Worm (Caenorhabditis elegans) whole organism, L1 larva: ENCODE data around the gene C49C8.2.

Experiments used
- aha-1 ChIP-seq: fragments of 150-350 bp; optimal IDR thresholded peaks from 2 replicates; lab custom pipeline; 2014; ENCODE audit warnings: missing biosample characterization, missing genetic modification characterization
- ama-1 ChIP-seq: fragments of 150-350 bp; optimal IDR thresholded peaks from 2 replicates; lab custom pipeline; 2014
- blmp-1 ChIP-seq: fragments of 150-350 bp; optimal IDR thresholded peaks from 2 replicates; lab custom pipeline; 2014; ENCODE audit warnings: missing biosample characterization, missing genetic modification characterization
- ceh-63 ChIP-seq: fragments of 200-800 bp; sonication (Bioruptor generic); optimal IDR thresholded peaks from 2 replicates; lab custom pipeline; 2018; ENCODE audit warnings: mild to moderate bottlenecking, missing genetic modification characterization, missing compliant biosample characterization
- ceh-8 ChIP-seq: fragments of 200-800 bp; sonication (Bioruptor generic); optimal IDR thresholded peaks from 2 replicates; lab custom pipeline; 2018; ENCODE audit warnings: mild to moderate bottlenecking, missing genetic modification characterization, moderate library complexity, missing compliant biosample characterization
- ceh-88 ChIP-seq: fragments of 200-800 bp; sonication (Bioruptor generic); IDR thresholded peaks from 2 replicates; pipeline ENCODE4 v1.3.6; 2022; ENCODE audit warnings: missing genetic modification characterization, missing compliant biosample characterization
- ceh-90 ChIP-seq: sonication (generic microtip); optimal IDR thresholded peaks from 2 replicates; lab custom pipeline; 2016; ENCODE audit warnings: missing genetic modification characterization, missing compliant biosample characterization
- ces-1 ChIP-seq: fragments of 150-350 bp; optimal IDR thresholded peaks from 2 replicates; lab custom pipeline; 2014; ENCODE audit warnings: missing biosample characterization, missing genetic modification reagents, missing genetic modification characterization
- dpl-1 ChIP-seq, 3 experiments: fragments of 150-350 bp in 2 of 3; sonication (generic microtip) in 1 of 3; optimal IDR thresholded peaks; 2 replicates each; lab custom pipeline; 2014 to 2017; ENCODE audit warnings: missing biosample characterization in 3 of 3, missing genetic modification characterization in 3 of 3, missing genetic modification reagents in 3 of 3
- dsc-1 ChIP-seq: sonication (generic microtip); optimal IDR thresholded peaks from 2 replicates; lab custom pipeline; 2016; ENCODE audit warnings: mild to moderate bottlenecking, missing genetic modification characterization, missing compliant biosample characterization
- efl-1 ChIP-seq, 4 experiments: fragments of 150-350 bp; optimal IDR thresholded peaks in 3 of 4; peaks in 1 of 4; 1 replicate in 1 of 4; 2 replicates in 3 of 4; lab custom pipeline; 2014; ENCODE audit warnings: missing biosample characterization in 2 of 4, missing genetic modification characterization in 2 of 4, missing genetic modification reagents in 2 of 4
- fkh-8 ChIP-seq: sonication (generic microtip); optimal IDR thresholded peaks from 2 replicates; lab custom pipeline; 2016; ENCODE audit warnings: mild to moderate bottlenecking, missing genetic modification characterization, missing compliant biosample characterization
- grh-1 ChIP-seq: fragments of 200-800 bp; sonication (Bioruptor generic); IDR thresholded peaks from 2 replicates; pipeline ENCODE4 v1.3.6; 2022; ENCODE audit warnings: missing genetic modification reagents, missing genetic modification characterization, missing compliant biosample characterization
- irx-1 ChIP-seq: sonication (generic microtip); optimal IDR thresholded peaks from 2 replicates; lab custom pipeline; 2016; ENCODE audit warnings: missing genetic modification characterization, missing compliant biosample characterization
- isw-1 ChIP-seq: fragments of 200-800 bp; sonication (Bioruptor generic); IDR thresholded peaks from 2 replicates; pipeline ENCODE4 v1.3.6; 2022; ENCODE audit warnings: missing genetic modification characterization, missing compliant biosample characterization
- jun-1 ChIP-seq: fragments of 150-350 bp; optimal IDR thresholded peaks from 2 replicates; lab custom pipeline; 2014; ENCODE audit warnings: missing biosample characterization, missing genetic modification reagents, missing genetic modification characterization
- lin-14 ChIP-seq: fragments of 200-800 bp; sonication (Bioruptor generic); optimal IDR thresholded peaks from 2 replicates; lab custom pipeline; 2018; ENCODE audit warnings: mild to moderate bottlenecking, missing genetic modification characterization, moderate library complexity, missing compliant biosample characterization
- lin-35 ChIP-seq, 2 experiments: fragments of 150-350 bp; optimal IDR thresholded peaks; 2 replicates each; lab custom pipeline; 2014; ENCODE audit warnings: missing biosample characterization in 2 of 2, missing genetic modification characterization in 2 of 2, missing genetic modification reagents in 2 of 2
- lin-39 ChIP-seq: fragments of 150-350 bp; optimal IDR thresholded peaks from 2 replicates; lab custom pipeline; 2014; ENCODE audit warnings: missing biosample characterization, missing genetic modification reagents, missing genetic modification characterization
- lsy-2 ChIP-seq, 2 experiments: fragments of 150-350 bp; optimal IDR thresholded peaks; 2 replicates each; lab custom pipeline; 2014; ENCODE audit warnings: missing biosample characterization in 2 of 2, missing genetic modification characterization in 2 of 2
- mdl-1 ChIP-seq, 2 experiments: fragments of 150-350 bp; optimal IDR thresholded peaks; 2 replicates each; lab custom pipeline; 2014 to 2017; ENCODE audit warnings: missing biosample characterization in 2 of 2, missing genetic modification characterization in 2 of 2, inconsistent platforms in 1 of 2
- mef-2 ChIP-seq: fragments of 150-350 bp; optimal IDR thresholded peaks from 2 replicates; lab custom pipeline; 2014; ENCODE audit warnings: missing biosample characterization, missing genetic modification characterization
- mep-1 ChIP-seq: fragments of 150-350 bp; optimal IDR thresholded peaks from 2 replicates; lab custom pipeline; 2014; ENCODE audit warnings: missing biosample characterization, missing genetic modification characterization
- nhr-11 ChIP-seq: fragments of 150-350 bp; optimal IDR thresholded peaks from 2 replicates; lab custom pipeline; 2014; ENCODE audit warnings: missing biosample characterization, missing genetic modification characterization
- nhr-12 ChIP-seq: sonication (generic microtip); optimal IDR thresholded peaks from 2 replicates; lab custom pipeline; 2017; ENCODE audit warnings: missing biosample characterization, missing genetic modification characterization
- nhr-19 ChIP-seq: fragments of 200-800 bp; sonication (Bioruptor generic); conservative IDR thresholded peaks from 2 replicates; pipeline ENCODE4 v1.3.6; 2022; ENCODE audit warnings: missing genetic modification characterization, missing compliant biosample characterization
- nhr-20 ChIP-seq: sonication (generic microtip); optimal IDR thresholded peaks from 2 replicates; lab custom pipeline; 2016; ENCODE audit warnings: mild to moderate bottlenecking, missing genetic modification characterization, missing compliant biosample characterization
- nhr-28 ChIP-seq: fragments of 150-350 bp; optimal IDR thresholded peaks from 2 replicates; lab custom pipeline; 2014; ENCODE audit warnings: missing biosample characterization, missing genetic modification characterization
- nhr-47 ChIP-seq: sonication (generic microtip); optimal IDR thresholded peaks from 2 replicates; lab custom pipeline; 2016; ENCODE audit warnings: mild to moderate bottlenecking, missing genetic modification characterization, moderate library complexity, missing compliant biosample characterization
- nhr-71 ChIP-seq: sonication (generic microtip); optimal IDR thresholded peaks from 2 replicates; lab custom pipeline; 2016; ENCODE audit warnings: mild to moderate bottlenecking, missing genetic modification characterization, moderate library complexity, missing compliant biosample characterization
- nhr-76 ChIP-seq: sonication (generic microtip); optimal IDR thresholded peaks from 2 replicates; lab custom pipeline; 2017; ENCODE audit warnings: missing biosample characterization, missing genetic modification characterization
- nhr-85 ChIP-seq: sonication (generic microtip); peaks from one replicate; lab custom pipeline; 2016; ENCODE audit warnings: missing genetic modification characterization, inconsistent platforms, missing compliant biosample characterization
- nhr-90 ChIP-seq: sonication (generic microtip); optimal IDR thresholded peaks from 2 replicates; lab custom pipeline; 2016; ENCODE audit warnings: mild to moderate bottlenecking, missing genetic modification characterization, missing compliant biosample characterization; ENCODE audit not compliant: poor library complexity
- rnt-1 ChIP-seq: sonication (generic microtip); optimal IDR thresholded peaks from 2 replicates; lab custom pipeline; 2016; ENCODE audit warnings: mild to moderate bottlenecking, missing genetic modification characterization, moderate library complexity, missing compliant biosample characterization
- skn-1 ChIP-seq: fragments of 150-350 bp; optimal IDR thresholded peaks from 2 replicates; lab custom pipeline; 2014; ENCODE audit warnings: missing biosample characterization, missing genetic modification characterization
- snpc-4 ChIP-seq: fragments of 150-350 bp; optimal IDR thresholded peaks from 2 replicates; lab custom pipeline; 2014; ENCODE audit warnings: missing biosample characterization, missing genetic modification characterization
- snu-23 ChIP-seq: sonication (generic microtip); optimal IDR thresholded peaks from 2 replicates; lab custom pipeline; 2016; ENCODE audit warnings: missing genetic modification characterization, missing compliant biosample characterization
- sptf-1 ChIP-seq: fragments of 150-350 bp; optimal IDR thresholded peaks from 2 replicates; lab custom pipeline; 2014; ENCODE audit warnings: missing biosample characterization, missing genetic modification characterization
- swsn-7 ChIP-seq: sonication (generic microtip); optimal IDR thresholded peaks from 2 replicates; lab custom pipeline; 2016; ENCODE audit warnings: missing genetic modification characterization, missing compliant biosample characterization
- tbx-2 ChIP-seq: sonication (generic microtip); optimal IDR thresholded peaks from 2 replicates; lab custom pipeline; 2016; ENCODE audit warnings: missing genetic modification characterization, missing compliant biosample characterization
- unc-130 ChIP-seq: fragments of 150-350 bp; optimal IDR thresholded peaks from 2 replicates; lab custom pipeline; 2017; ENCODE audit warnings: missing biosample characterization, missing genetic modification characterization, inconsistent platforms
- unc-30 ChIP-seq: sonication (generic microtip); optimal IDR thresholded peaks from 2 replicates; lab custom pipeline; 2017; ENCODE audit warnings: missing biosample characterization, missing genetic modification characterization
- unc-98 ChIP-seq: fragments of 200-800 bp; sonication (Bioruptor generic); IDR thresholded peaks from 2 replicates; pipeline ENCODE4 v1.3.6; 2022; ENCODE audit warnings: missing genetic modification characterization, missing compliant biosample characterization
- vab-15 ChIP-seq: sonication (generic microtip); optimal IDR thresholded peaks from 2 replicates; lab custom pipeline; 2017; ENCODE audit warnings: missing genotype, mild to moderate bottlenecking, missing genetic modification characterization, missing compliant biosample characterization
- ztf-11 ChIP-seq, 2 experiments: sonication (generic microtip); optimal IDR thresholded peaks; 2 replicates each; lab custom pipeline; 2016 to 2017; ENCODE audit warnings: missing genetic modification characterization in 2 of 2, missing biosample characterization in 1 of 2, missing compliant biosample characterization in 1 of 2
- ztf-4 ChIP-seq: fragments of 150-350 bp; optimal IDR thresholded peaks from 2 replicates; lab custom pipeline; 2014; ENCODE audit warnings: missing biosample characterization, missing genetic modification characterization

C49C8.2 gene

DNA sequence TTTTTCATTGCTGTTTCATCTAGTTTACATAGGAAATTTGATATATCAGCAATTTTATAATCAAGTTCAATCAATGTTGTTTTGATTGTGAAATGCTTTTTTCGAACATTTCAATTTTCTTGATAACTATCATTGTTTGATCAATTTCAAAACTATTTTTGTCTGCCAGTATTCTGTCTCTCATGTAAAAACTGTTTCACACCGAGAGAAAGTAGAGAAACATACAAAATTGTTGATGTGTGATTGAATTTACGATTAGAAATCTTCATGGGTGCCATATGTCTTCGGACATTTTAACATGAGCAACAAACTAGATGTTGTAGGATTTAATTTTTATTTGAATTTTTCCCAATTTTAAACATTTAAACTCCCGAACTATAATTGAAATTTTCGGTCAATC lies at the start of gene C49C8.2:
Gene C49C8.2 (plus strand): TSS at position 393 of the 400 bp plus-strand sequence.
- TF ChIP-seq blmp-1 (peak; percentile 19), snpc-4 (no peak), mep-1 (tag; lab: Kevin White, UChicago) (peak; percentile 19), dsc-1 (tag; lab: Kevin White, UChicago) (peak; percentile 45), lsy-2 (tag; optimal IDR thresholded peaks at IDR 0.05; lab: Kevin White, UChicago) (peak in 1 of 2 experiments; percentile 30), ceh-63 (GFP tag; lab: Kevin White, UChicago) (no peak), ceh-8 (GFP tag; lab: Kevin White, UChicago) (no peak), lin-35 (GFP tag; optimal IDR thresholded peaks at IDR 0.05; lab: Kevin White, UChicago) (peak in 1 of 2 experiments; percentile 48), ceh-90 (tag; lab: Kevin White, UChicago) (no peak), dpl-1 (GFP tag; optimal IDR thresholded peaks at IDR 0.05; lab: Kevin White, UChicago) (no peak), nhr-85 (tag; lab: Kevin White, UChicago) (peak; percentile 20), jun-1 (tag; lab: Kevin White, UChicago) (no peak), efl-1 (optimal IDR thresholded peaks at IDR 0.05; lab: Kevin White, UChicago) (peak in 1 of 2 experiments; percentile 29), efl-1 (GFP tag; optimal IDR thresholded peaks at IDR 0.05 in 1 of 2; lab: Kevin White, UChicago) (no peak), vab-15 (tag; lab: Kevin White, UChicago) (no peak), isw-1 (GFP tag; lab: Robert Waterston, UW) (no peak), unc-30 (tag; lab: Kevin White, UChicago) (no peak)
- TF ChIP-seq, all 84 proteins: peak for 7

ce11 chrIV:8602877-8603276 lies 48.0 kb upstream of the C49C8.2 start, which contains the start of gene Y59H11AR.10:
Gene Y59H11AR.10 (plus strand): TSS chrIV:8603177.
- no peak for TF ChIP-seq efl-1 (optimal IDR thresholded peaks at IDR 0.05; lab: Kevin White, UChicago)
- peak in 1 of 2 experiments; percentile 57 for TF ChIP-seq efl-1 (GFP tag; optimal IDR thresholded peaks at IDR 0.05 in 1 of 2; lab: Kevin White, UChicago)
- TF ChIP-seq nhr-11 (tag; lab: Kevin White, UChicago), result no peak

DNA sequence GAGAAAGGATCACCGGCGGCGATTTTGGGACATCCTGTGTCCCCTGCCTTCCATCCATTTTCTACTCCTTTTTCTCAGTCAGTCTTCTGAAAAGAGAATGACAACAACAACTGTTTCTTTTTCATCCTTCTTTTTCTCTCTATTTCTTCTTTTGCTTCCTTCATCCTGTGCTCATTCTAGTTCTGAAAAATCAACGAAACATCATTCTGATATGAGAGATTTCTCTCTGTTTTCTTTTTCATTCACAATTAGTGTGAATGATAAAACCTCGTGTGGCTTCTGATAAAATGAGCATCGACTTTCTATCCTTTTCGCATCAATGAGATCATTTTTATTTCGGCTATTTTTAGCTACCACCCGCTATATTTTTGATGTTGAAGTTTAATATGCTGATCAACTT lies 45.7 kb upstream of the C49C8.2 start:
- no peak for TF ChIP-seq jun-1 (tag; lab: Kevin White, UChicago)
- TF ChIP-seq nhr-19 (GFP tag; lab: Robert Waterston, UW), result peak; percentile 66
- peak; percentile 59 to 71 for TF ChIP-seq lsy-2 (tag; optimal IDR thresholded peaks at IDR 0.05; lab: Kevin White, UChicago)
- peak; percentile 79 for TF ChIP-seq lin-14
- TF ChIP-seq nhr-12, result no peak
- peak; percentile 89 for TF ChIP-seq nhr-71 (tag; lab: Kevin White, UChicago)
- TF ChIP-seq sptf-1 (tag; lab: Kevin White, UChicago), result no peak
- peak; percentile 4 for TF ChIP-seq swsn-7 (tag; lab: Kevin White, UChicago)
- peak; percentile 20 for TF ChIP-seq tbx-2
- peak in 1 of 2 experiments; percentile 20 for TF ChIP-seq efl-1 (optimal IDR thresholded peaks at IDR 0.05; lab: Kevin White, UChicago)
- TF ChIP-seq efl-1 (GFP tag; optimal IDR thresholded peaks at IDR 0.05 in 1 of 2; lab: Kevin White, UChicago), result no peak
- no peak for TF ChIP-seq irx-1 (tag; lab: Kevin White, UChicago)
- peak; percentile 57 for TF ChIP-seq snu-23 (GFP tag; lab: Kevin White, UChicago)
- no peak for TF ChIP-seq ama-1 (lab: Kevin White, UChicago)
- peak; percentile 45 for TF ChIP-seq nhr-11 (tag; lab: Kevin White, UChicago)
- TF ChIP-seq rnt-1 (tag; lab: Kevin White, UChicago), result peak; percentile 43
- no peak for TF ChIP-seq ces-1 (GFP tag; lab: Kevin White, UChicago)
- TF ChIP-seq nhr-20 (tag; lab: Kevin White, UChicago), result peak; percentile 50
- peak; percentile 80 for TF ChIP-seq mef-2
- no peak for TF ChIP-seq nhr-28 (tag; lab: Kevin White, UChicago)
- peak; percentile 44 for TF ChIP-seq lin-39 (tag; lab: Kevin White, UChicago)
- TF ChIP-seq unc-98 (GFP tag; lab: Robert Waterston, UW), result 0 out of 2 replicates have a peak, but pooled peaks have one; percentile 10
- peak; percentile 26 for TF ChIP-seq nhr-47 (tag; lab: Kevin White, UChicago)

- no peak for TF ChIP-seq ceh-88 (GFP tag; lab: Robert Waterston, UW)
- TF ChIP-seq ama-1 (lab: Kevin White, UChicago), result no peak
- TF ChIP-seq vab-15 (tag; lab: Kevin White, UChicago), result no peak
- TF ChIP-seq lin-35 (GFP tag; optimal IDR thresholded peaks at IDR 0.05; lab: Kevin White, UChicago), result no peak
- no peak for TF ChIP-seq nhr-90
- TF ChIP-seq aha-1, result no peak
- no peak for TF ChIP-seq unc-30 (tag; lab: Kevin White, UChicago)
- TF ChIP-seq nhr-76, result no peak
- no peak for TF ChIP-seq ztf-11 (tag; optimal IDR thresholded peaks at IDR 0.05; lab: Kevin White, UChicago)
- no peak for TF ChIP-seq nhr-71 (tag; lab: Kevin White, UChicago)
- no peak for TF ChIP-seq skn-1 (tag; lab: Kevin White, UChicago)
- no peak for TF ChIP-seq ztf-4
- TF ChIP-seq ceh-63 (GFP tag; lab: Kevin White, UChicago), result no peak
- TF ChIP-seq grh-1, result no peak
- no peak for TF ChIP-seq fkh-8 (tag; lab: Kevin White, UChicago)
- no peak for TF ChIP-seq unc-130 (tag; lab: Kevin White, UChicago)
- TF ChIP-seq ceh-90 (tag; lab: Kevin White, UChicago), result no peak
- TF ChIP-seq mdl-1 (tag; optimal IDR thresholded peaks at IDR 0.05; lab: Kevin White, UChicago), result no peak
Measured at ce11 chrIV:8608204-8608603, 42.7 kb upstream of the C49C8.2 start.
